Worm (Caenorhabditis elegans): ENCODE data around the gene gpn-1.

The gpn-1 gene

DNA sequence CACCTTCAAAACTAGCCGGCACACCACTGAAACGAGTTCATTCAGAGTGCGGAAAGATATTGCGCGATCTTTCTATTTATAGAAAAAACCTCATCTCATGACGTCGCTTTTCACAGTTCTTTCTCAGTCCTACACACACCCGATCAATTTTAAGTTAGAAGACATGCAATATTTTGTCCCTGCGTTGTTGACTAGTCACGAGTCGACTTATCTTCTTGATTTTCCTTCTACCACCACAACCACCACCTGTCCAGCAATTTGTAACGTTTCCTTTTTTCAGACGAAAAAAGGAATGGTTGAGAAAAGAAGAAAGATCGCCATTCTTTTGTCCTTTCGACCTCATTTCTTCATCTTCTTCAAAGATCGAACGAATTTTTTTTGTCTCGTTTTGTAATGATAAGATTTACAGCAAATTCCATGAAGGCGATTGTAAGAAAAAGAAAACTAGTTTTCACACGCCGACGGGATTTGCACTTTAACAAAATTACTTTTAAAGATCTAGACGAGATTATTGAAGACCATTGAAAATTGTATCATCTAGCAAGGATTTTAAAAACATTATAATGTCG, 24.7 kb downstream of the gpn-1 start (continued):
- TF ChIP-seq hlh-17 (GFP tag; optimal IDR thresholded peaks at IDR 0.05; ENCODE audit: borderline replicate concordance) (no peak), ceh-82 (tag; optimal IDR thresholded peaks at IDR 0.05) (no peak), vab-15 (tag; optimal IDR thresholded peaks at IDR 0.05) (peak; percentile 87), nhr-20 (tag; optimal IDR thresholded peaks at IDR 0.05) (peak; percentile 77), snu-23 (GFP tag; optimal IDR thresholded peaks at IDR 0.05) (peak; percentile 57), nhr-85 (tag) (peak; percentile 97)

- TF ChIP-seq nhr-84 (tag; optimal IDR thresholded peaks at IDR 0.05) (no peak), zag-1 (tag; optimal IDR thresholded peaks at IDR 0.05) (no peak), hpl-2 (GFP tag; optimal IDR thresholded peaks at IDR 0.05) (no peak), irx-1 (tag; optimal IDR thresholded peaks at IDR 0.05) (peak; percentile 46), efl-3 (GFP tag; optimal IDR thresholded peaks at IDR 0.05) (no peak), elt-3 (tag; optimal IDR thresholded peaks at IDR 0.05) (peak in 1 of 6 experiments; percentile 18), nhr-11 (tag; optimal IDR thresholded peaks at IDR 0.05) (peak; percentile 52), C16A3.4 (tag; optimal IDR thresholded peaks at IDR 0.05) (peak; percentile 77), jun-1 (tag; optimal IDR thresholded peaks at IDR 0.05) (peak; percentile 83), snpc-4 (tag; optimal IDR thresholded peaks at IDR 0.05) (peak; percentile 40), ama-1 (optimal IDR thresholded peaks at IDR 0.05) (no peak), pag-3 (tag; optimal IDR thresholded peaks at IDR 0.05; ENCODE audit: borderline replicate concordance, insufficient read depth) (no peak), fkh-4 (tag; optimal IDR thresholded peaks at IDR 0.05; ENCODE audit: borderline replicate concordance) (no peak), snu-23 (GFP tag; optimal IDR thresholded peaks at IDR 0.05) (peak; percentile 88), nhr-28 (tag; optimal IDR thresholded peaks at IDR 0.05) (no peak), unc-30 (tag; optimal IDR thresholded peaks at IDR 0.05) (no peak), ets-5 (GFP tag; IDR thresholded peaks at IDR 0.05) (no peak), lin-35 (GFP tag; optimal IDR thresholded peaks at IDR 0.05) (peak; percentile 35 to 53), nhr-76 (tag; optimal IDR thresholded peaks at IDR 0.05) (no peak), unc-62 (GFP tag; optimal IDR thresholded peaks at IDR 0.05) (no peak), nhr-77 (tag; optimal IDR thresholded peaks at IDR 0.05) (peak; percentile 85), dsc-1 (tag; optimal IDR thresholded peaks at IDR 0.05) (peak; percentile 68), isw-1 (GFP tag; IDR thresholded peaks at IDR 0.05) (peak; percentile 75), mab-9 (GFP tag; IDR thresholded peaks at IDR 0.05) (0 out of 2 replicates have a peak, but pooled peaks have one; percentile 24), grh-1 (GFP tag; IDR thresholded peaks at IDR 0.05) (peak; percentile 44; the same call in 1 of the 2 replicates), fos-1 (tag; optimal IDR thresholded peaks at IDR 0.05) (peak; percentile 29), C04F5.9 (tag; optimal IDR thresholded peaks at IDR 0.05) (no peak), ceh-82 (tag; optimal IDR thresholded peaks at IDR 0.05) (peak; percentile 74 to 81 (median 79)), nhr-237 (tag; optimal IDR thresholded peaks at IDR 0.05) (peak; percentile 52), fkh-10 (GFP tag; optimal IDR thresholded peaks at IDR 0.05) (peak; percentile 78), sup-37 (GFP tag; optimal IDR thresholded peaks at IDR 0.05) (peak; percentile 43), lin-13 (GFP tag; optimal IDR thresholded peaks at IDR 0.05) (peak; percentile 47), aha-1 (tag; optimal IDR thresholded peaks at IDR 0.05) (no peak), mep-1 (tag; optimal IDR thresholded peaks at IDR 0.05) (peak; percentile 68), nhr-71 (tag; optimal IDR thresholded peaks at IDR 0.05) (peak; percentile 95), hlh-17 (GFP tag; optimal IDR thresholded peaks at IDR 0.05; ENCODE audit: borderline replicate concordance) (no peak), swsn-7 (tag; optimal IDR thresholded peaks at IDR 0.05) (peak; percentile 85), mef-2 (tag; optimal IDR thresholded peaks at IDR 0.05) (peak; percentile 49), alr-1 (tag; optimal IDR thresholded peaks at IDR 0.05; ENCODE audit: borderline replicate concordance) (no peak), sptf-1 (tag; optimal IDR thresholded peaks at IDR 0.05) (no peak), hlh-4 (tag; optimal IDR thresholded peaks at IDR 0.05) (no peak), lin-14 (GFP tag; optimal IDR thresholded peaks at IDR 0.05) (peak; percentile 99), tlp-1 (tag; optimal IDR thresholded peaks at IDR 0.05) (no peak), lir-3 (tag; optimal IDR thresholded peaks at IDR 0.05; ENCODE audit: poor library complexity) (peak; percentile 16), C34B4.2 (tag; optimal IDR thresholded peaks at IDR 0.05) (no peak), skn-1 (tag; optimal IDR thresholded peaks at IDR 0.05) (peak; percentile 50), elt-2 (tag; optimal IDR thresholded peaks at IDR 0.05) (peak; percentile 15)
Measured at ce11 chrX:15707366-15707892, 25.9 kb downstream of the gpn-1 start.
